Fruit fly (Drosophila melanogaster) whole organism, embryonic: ENCODE data around the gene Or63a.

Experiments used
- Adf1 ChIP-seq: fragments of 200-800 bp; sonication (Bioruptor generic); IDR thresholded peaks from 2 replicates; pipeline ENCODE4 v1.3.6; 2022; ENCODE audit warnings: missing biosample characterization, missing genetic modification characterization
- Atf3 ChIP-seq: fragments of 200-800 bp; sonication (Bioruptor generic); optimal IDR thresholded peaks from 3 replicates; lab custom pipeline; 2016; ENCODE audit warnings: missing biosample characterization, missing genetic modification characterization
- CG10979 ChIP-seq: fragments of 200-800 bp; sonication (Bioruptor generic); optimal IDR thresholded peaks from 2 replicates; lab custom pipeline; 2018; ENCODE audit warnings: missing biosample characterization, mild to moderate bottlenecking, missing genetic modification characterization, moderate library complexity
- CG11085 ChIP-seq: fragments of 200-800 bp; sonication (Bioruptor generic); IDR thresholded peaks from 2 replicates; pipeline ENCODE4 v1.3.6; 2022; ENCODE audit warnings: missing biosample characterization, missing genetic modification characterization
- CG1233 ChIP-seq: fragments of 200-800 bp; sonication (Bioruptor generic); optimal IDR thresholded peaks from 4 replicates; lab custom pipeline; 2018; ENCODE audit warnings: missing biosample characterization, mild to moderate bottlenecking, missing genetic modification characterization
- CG12769 ChIP-seq: fragments of 200-800 bp; sonication (Bioruptor generic); optimal IDR thresholded peaks from 2 replicates; lab custom pipeline; 2019; ENCODE audit warnings: missing biosample characterization, mild to moderate bottlenecking, missing genetic modification characterization, moderate library complexity
- CG13296 ChIP-seq: fragments of 200-800 bp; sonication (Bioruptor generic); optimal IDR thresholded peaks from 3 replicates; lab custom pipeline; 2018; ENCODE audit warnings: missing biosample characterization, mild to moderate bottlenecking, missing genetic modification characterization
- CG13424 ChIP-seq: fragments of 200-800 bp; sonication (Bioruptor generic); optimal IDR thresholded peaks from 2 replicates; lab custom pipeline; 2019; ENCODE audit warnings: missing biosample characterization, mild to moderate bottlenecking, missing genetic modification characterization, moderate library complexity
- CG14710 ChIP-seq: fragments of 200-800 bp; sonication (Bioruptor generic); optimal IDR thresholded peaks from 3 replicates; lab custom pipeline; 2019; ENCODE audit warnings: missing biosample characterization, mild to moderate bottlenecking, missing genetic modification characterization, moderate library complexity
- CG15601 ChIP-seq: fragments of 200-800 bp; sonication (Bioruptor generic); optimal IDR thresholded peaks from 3 replicates; lab custom pipeline; 2019; ENCODE audit warnings: missing biosample characterization, mild to moderate bottlenecking, missing genetic modification characterization, moderate library complexity
- CG1647 ChIP-seq: fragments of 200-800 bp; sonication (Bioruptor generic); optimal IDR thresholded peaks from 3 replicates; lab custom pipeline; 2016; ENCODE audit warnings: missing biosample characterization, missing genetic modification characterization
- CG2120 ChIP-seq: fragments of 200-800 bp; sonication (Bioruptor generic); optimal IDR thresholded peaks from 3 replicates; lab custom pipeline; 2016; ENCODE audit warnings: missing biosample characterization, missing genetic modification characterization
- CG2202 ChIP-seq: fragments of 200-800 bp; sonication (Bioruptor generic); optimal IDR thresholded peaks from 2 replicates; lab custom pipeline; 2018; ENCODE audit warnings: missing biosample characterization, mild to moderate bottlenecking, missing genetic modification characterization
- CG2712 ChIP-seq: fragments of 200-800 bp; optimal IDR thresholded peaks from 3 replicates; lab custom pipeline; 2019; ENCODE audit warnings: missing biosample characterization, mild to moderate bottlenecking, missing genetic modification characterization, moderate library complexity
- CG3281 ChIP-seq: fragments of 200-800 bp; sonication (Bioruptor generic); optimal IDR thresholded peaks from 3 replicates; lab custom pipeline; 2017; ENCODE audit warnings: missing biosample characterization, mild to moderate bottlenecking, missing genetic modification characterization
- CG3407 ChIP-seq: fragments of 200-800 bp; sonication (Bioruptor generic); optimal IDR thresholded peaks from 2 replicates; lab custom pipeline; 2018; ENCODE audit warnings: missing biosample characterization, mild to moderate bottlenecking, missing genetic modification characterization
- CG4282 ChIP-seq: fragments of 200-800 bp; sonication (Bioruptor generic); optimal IDR thresholded peaks from 2 replicates; lab custom pipeline; 2016; ENCODE audit warnings: missing biosample characterization, missing genetic modification characterization
- CG4854 ChIP-seq: fragments of 200-800 bp; sonication (Bioruptor generic); optimal IDR thresholded peaks from 2 replicates; lab custom pipeline; 2016; ENCODE audit warnings: missing biosample characterization, missing genetic modification characterization, inconsistent platforms
- CG6254 ChIP-seq: fragments of 200-800 bp; sonication (Bioruptor generic); optimal IDR thresholded peaks from 3 replicates; lab custom pipeline; 2017; ENCODE audit warnings: mild to moderate bottlenecking, missing biosample characterization, missing genetic modification reagents, missing genetic modification characterization
- CG6689 ChIP-seq: fragments of 200-800 bp; sonication (Bioruptor generic); IDR thresholded peaks from 2 replicates; pipeline ENCODE4 v1.3.6; 2022; ENCODE audit warnings: missing biosample characterization, missing genetic modification characterization
- CG8388 ChIP-seq: fragments of 200-800 bp; sonication (Bioruptor generic); optimal IDR thresholded peaks from 2 replicates; lab custom pipeline; 2019; ENCODE audit warnings: missing biosample characterization, mild to moderate bottlenecking, missing genetic modification characterization, moderate library complexity
- CG8924 ChIP-seq: fragments of 200-800 bp; optimal IDR thresholded peaks from 3 replicates; lab custom pipeline; 2019; ENCODE audit warnings: missing biosample characterization, mild to moderate bottlenecking, missing genetic modification characterization, moderate library complexity
- D ChIP-seq, 2 experiments: fragments of 200-800 bp in 1 of 2; fragments of >200 bp in 1 of 2; sonication (Bioruptor generic) in 1 of 2; optimal IDR thresholded peaks; 2 replicates in 1 of 2; 3 replicates in 1 of 2; lab custom pipeline; 2017; ENCODE audit warnings: mild to moderate bottlenecking in 1 of 2, missing biosample characterization in 1 of 2, missing genetic modification characterization in 1 of 2, missing genetic modification reagents in 1 of 2
- D19A ChIP-seq: fragments of 200-800 bp; optimal IDR thresholded peaks from 3 replicates; lab custom pipeline; 2019; ENCODE audit warnings: missing biosample characterization, mild to moderate bottlenecking, missing genetic modification characterization, moderate library complexity
- Dp ChIP-seq: fragments of 200-800 bp; sonication (Bioruptor generic); optimal IDR thresholded peaks from 2 replicates; lab custom pipeline; 2018; ENCODE audit warnings: missing biosample characterization, mild to moderate bottlenecking, missing genetic modification characterization, moderate library complexity
- E2f1 ChIP-seq: fragments of 200-800 bp; sonication (Bioruptor generic); IDR thresholded peaks from 2 replicates; pipeline ENCODE4 v1.3.6; 2022; ENCODE audit warnings: missing biosample characterization, missing genetic modification characterization
- Max ChIP-seq: fragments of 200-800 bp; sonication (Bioruptor generic); optimal IDR thresholded peaks from 2 replicates; lab custom pipeline; 2016; ENCODE audit warnings: missing biosample characterization, mild to moderate bottlenecking, missing genetic modification characterization
- Oaz ChIP-seq: fragments of 200-800 bp; sonication (Bioruptor generic); IDR thresholded peaks from 2 replicates; pipeline ENCODE4 v1.3.6; 2022; ENCODE audit warnings: missing biosample characterization, missing genetic modification characterization
- ash1 ChIP-seq: fragments of 200-800 bp; sonication (Bioruptor generic); optimal IDR thresholded peaks from 2 replicates; lab custom pipeline; 2018; ENCODE audit warnings: missing biosample characterization, mild to moderate bottlenecking, missing genetic modification characterization
- br ChIP-seq: fragments of >200 bp; optimal IDR thresholded peaks from 2 replicates; lab custom pipeline; 2017
- cad ChIP-seq: fragments of >200 bp; optimal IDR thresholded peaks from 2 replicates; lab custom pipeline; 2017; ENCODE audit warnings: missing biosample characterization, missing genetic modification characterization
- cg ChIP-seq: fragments of 200-800 bp; sonication (Bioruptor generic); optimal IDR thresholded peaks from 3 replicates; lab custom pipeline; 2019; ENCODE audit warnings: missing biosample characterization, mild to moderate bottlenecking, missing genetic modification characterization, moderate library complexity
- chinmo ChIP-seq: fragments of 200-800 bp; sonication (Bioruptor generic); IDR thresholded peaks from 4 replicates; pipeline ENCODE4 v1.3.6; 2022; ENCODE audit warnings: missing biosample characterization, missing genetic modification characterization; ENCODE audit not compliant: partially characterized antibody
- fd3F ChIP-seq: fragments of 200-800 bp; sonication (Bioruptor generic); optimal IDR thresholded peaks from 2 replicates; lab custom pipeline; 2018; ENCODE audit warnings: missing biosample characterization, mild to moderate bottlenecking, missing genetic modification characterization, moderate library complexity
- gt ChIP-seq: fragments of 200-800 bp; sonication (Bioruptor generic); IDR thresholded peaks from 2 replicates; pipeline ENCODE4 v1.3.6; 2022; ENCODE audit warnings: missing biosample characterization, missing genetic modification characterization
- jigr1 ChIP-seq: fragments of 200-800 bp; sonication (Bioruptor generic); IDR thresholded peaks from 3 replicates; pipeline ENCODE4 v1.3.6; 2022; ENCODE audit warnings: missing biosample characterization, missing genetic modification characterization
- lab ChIP-seq: fragments of 200-800 bp; sonication (Bioruptor generic); optimal IDR thresholded peaks from 3 replicates; lab custom pipeline; 2017; ENCODE audit warnings: missing biosample characterization, missing genetic modification characterization, mild to moderate bottlenecking, moderate library complexity, missing genetic modification reagents
- lbe ChIP-seq: fragments of 200-800 bp; sonication (Bioruptor generic); optimal IDR thresholded peaks from 2 replicates; lab custom pipeline; 2016; ENCODE audit warnings: missing biosample characterization, mild to moderate bottlenecking, missing genetic modification characterization
- lola ChIP-seq, 3 experiments: fragments of >200 bp in 2 of 3; fragments of 200-800 bp in 1 of 3; sonication (Bioruptor generic) in 1 of 3; optimal IDR thresholded peaks; 2 replicates each; lab custom pipeline; 2017 to 2019; ENCODE audit warnings: missing biosample characterization in 3 of 3, missing genetic modification characterization in 3 of 3, mild to moderate bottlenecking in 1 of 3, moderate library complexity in 1 of 3
- nerfin-1 ChIP-seq: fragments of 200-800 bp; sonication (Bioruptor generic); optimal IDR thresholded peaks from 3 replicates; lab custom pipeline; 2019; ENCODE audit warnings: missing biosample characterization, mild to moderate bottlenecking, missing genetic modification characterization, moderate library complexity
- org-1 ChIP-seq: fragments of 200-800 bp; sonication (Bioruptor generic); optimal IDR thresholded peaks from 2 replicates; lab custom pipeline; 2017; ENCODE audit warnings: missing biosample characterization, missing genetic modification characterization
- row ChIP-seq: fragments of 200-800 bp; sonication (Bioruptor generic); IDR thresholded peaks from 3 replicates; pipeline ENCODE4 v1.3.6; 2022; ENCODE audit warnings: missing biosample characterization, missing genetic modification characterization
- sd ChIP-seq: fragments of 200-800 bp; sonication (Bioruptor generic); optimal IDR thresholded peaks from 3 replicates; lab custom pipeline; 2018; ENCODE audit warnings: missing biosample characterization, mild to moderate bottlenecking, missing genetic modification characterization, moderate library complexity
- sens ChIP-seq: fragments of 200-800 bp; sonication (Bioruptor generic); peaks from one replicate; lab custom pipeline; 2016; ENCODE audit warnings: missing biosample characterization, missing genetic modification characterization
- sens-2 ChIP-seq: fragments of 200-800 bp; sonication (Bioruptor generic); IDR thresholded peaks from 2 replicates; pipeline ENCODE4 v1.3.6; 2022; ENCODE audit warnings: missing biosample characterization, missing genetic modification characterization
- sob ChIP-seq: fragments of 200-800 bp; sonication (Bioruptor generic); IDR thresholded peaks from 2 replicates; pipeline ENCODE4 v1.3.6; 2022; ENCODE audit warnings: missing biosample characterization, missing genetic modification characterization
- ssp ChIP-seq: fragments of 200-800 bp; sonication (Bioruptor generic); IDR thresholded peaks from 2 replicates; pipeline ENCODE4 v1.3.6; 2022; ENCODE audit warnings: missing biosample characterization, missing genetic modification characterization
- sug ChIP-seq: fragments of 200-800 bp; optimal IDR thresholded peaks from 2 replicates; lab custom pipeline; 2019; ENCODE audit warnings: missing biosample characterization, mild to moderate bottlenecking, missing genetic modification characterization, moderate library complexity
- tap ChIP-seq: fragments of 200-800 bp; optimal IDR thresholded peaks from 3 replicates; lab custom pipeline; 2019; ENCODE audit warnings: missing biosample characterization, mild to moderate bottlenecking, missing genetic modification characterization, moderate library complexity
- wdn ChIP-seq: fragments of 200-800 bp; sonication (Bioruptor generic); IDR thresholded peaks from 2 replicates; pipeline ENCODE4 v1.3.6; 2022; ENCODE audit warnings: missing biosample characterization, missing genetic modification characterization
- zen2 ChIP-seq: fragments of 200-800 bp; sonication (Bioruptor generic); IDR thresholded peaks from 3 replicates; pipeline ENCODE4 v1.3.6; 2022; ENCODE audit warnings: missing biosample characterization, missing genetic modification characterization; ENCODE audit not compliant: partially characterized antibody

The Or63a gene

dm6 chr3L:2913291-2913690, 48.0 kb upstream of the Or63a start (continued):
- TF ChIP-seq cad (GFP tag; lab: Kevin White, UChicago), result no peak
- TF ChIP-seq Dp (GFP tag; lab: Kevin White, UChicago), result no peak
- TF ChIP-seq CG12769 (tag; lab: Kevin White, UChicago), result peak; percentile 32
- peak; percentile 10 for TF ChIP-seq org-1
- no peak for TF ChIP-seq D (optimal IDR thresholded peaks at IDR 0.05; lab: Kevin White, UChicago)
- TF ChIP-seq D (GFP tag; optimal IDR thresholded peaks at IDR 0.05; lab: Kevin White, UChicago), result no peak
- TF ChIP-seq zen2, result no peak
- peak; percentile 59 for TF ChIP-seq CG3281 (GFP tag; lab: Kevin White, UChicago)
- no peak for TF ChIP-seq CG4282 (GFP tag; lab: Kevin White, UChicago)
- TF ChIP-seq br, result no peak
- no peak for TF ChIP-seq CG15601 (tag; lab: Kevin White, UChicago)
- TF ChIP-seq lab (GFP tag; lab: Kevin White, UChicago), result peak; percentile 83
- no peak for TF ChIP-seq CG8388 (GFP tag; lab: Kevin White, UChicago)
- no peak for TF ChIP-seq sug (tag; lab: Kevin White, UChicago)
- TF ChIP-seq fd3F (GFP tag; lab: Kevin White, UChicago), result peak; percentile 26
- no peak for TF ChIP-seq CG1233 (GFP tag; lab: Kevin White, UChicago)
- no peak for TF ChIP-seq gt (GFP tag; lab: Robert Waterston, UW)
- 0 out of 2 replicates have a peak, but pooled peaks have one; percentile 33 for TF ChIP-seq E2f1
- TF ChIP-seq ash1 (GFP tag; lab: Kevin White, UChicago), result no peak
- TF ChIP-seq CG3407 (GFP tag; lab: Kevin White, UChicago), result no peak
- peak; percentile 75 for TF ChIP-seq row (GFP tag; lab: Robert Waterston, UW)
- TF ChIP-seq wdn, result peak; percentile 61
- no peak for TF ChIP-seq CG1647
- TF ChIP-seq ssp (GFP tag; lab: Robert Waterston, UW), result no peak
- peak; percentile 32 for TF ChIP-seq CG13424 (tag; lab: Kevin White, UChicago)
- TF ChIP-seq Oaz (GFP tag; lab: Robert Waterston, UW), result no peak
- TF ChIP-seq lola (GFP tag; optimal IDR thresholded peaks at IDR 0.05; lab: Kevin White, UChicago), result no peak
- no peak for TF ChIP-seq D19A (tag; lab: Kevin White, UChicago)
- no peak for TF ChIP-seq CG4854 (GFP tag; lab: Kevin White, UChicago)
- peak; percentile 61; the same call in 1 of the 2 replicates for TF ChIP-seq sob
- TF ChIP-seq sd, result no peak
- TF ChIP-seq tap (tag; lab: Kevin White, UChicago), result no peak
- TF ChIP-seq CG13296 (GFP tag; lab: Kevin White, UChicago), result peak; percentile 37
- no peak for TF ChIP-seq chinmo (GFP tag; lab: Robert Waterston, UW)
- no peak for TF ChIP-seq CG14710 (tag; lab: Kevin White, UChicago)
- TF ChIP-seq CG2120 (GFP tag; lab: Kevin White, UChicago), result peak; percentile 76
- TF ChIP-seq CG10979 (tag; lab: Kevin White, UChicago), result no peak
- 0 out of 3 replicates have a peak, but pooled peaks have one; percentile 56 for TF ChIP-seq jigr1 (GFP tag; lab: Robert Waterston, UW)
- no peak for TF ChIP-seq sens-2 (GFP tag; lab: Robert Waterston, UW)
- TF ChIP-seq CG6689 (GFP tag; lab: Robert Waterston, UW), result peak; percentile 45; the same call in 1 of the 2 replicates
- TF ChIP-seq CG2202 (tag; lab: Kevin White, UChicago), result no peak
- TF ChIP-seq CG11085 (GFP tag; lab: Robert Waterston, UW), result no peak
- no peak for TF ChIP-seq lbe (GFP tag; lab: Kevin White, UChicago)
- TF ChIP-seq sens (GFP tag; lab: Kevin White, UChicago), result peak; percentile 87
- no peak for TF ChIP-seq Max (GFP tag; lab: Kevin White, UChicago)
- no peak for TF ChIP-seq CG2712 (tag; lab: Kevin White, UChicago)
- TF ChIP-seq CG8924 (tag; lab: Kevin White, UChicago), result no peak
- TF ChIP-seq cg (GFP tag; lab: Kevin White, UChicago), result no peak
- TF ChIP-seq Atf3, result no peak
- no peak for TF ChIP-seq nerfin-1 (tag; lab: Kevin White, UChicago)
- no peak for TF ChIP-seq Adf1 (GFP tag; lab: Robert Waterston, UW)
- no peak for TF ChIP-seq CG6254 (GFP tag; lab: Kevin White, UChicago)
